Fruit fly (Drosophila melanogaster) Kc167 (cell line): ENCODE measurements around the gene Mct1.

ENCODE experiments used
- Myc ChIP-seq: fragments of >200 bp; optimal IDR thresholded peaks from 2 replicates; lab custom pipeline; 2017; ENCODE audit warnings: missing external identifiers
- Sin3A ChIP-seq: fragments of >200 bp; optimal IDR thresholded peaks from 2 replicates; lab custom pipeline; 2018; ENCODE audit warnings: missing external identifiers
- h ChIP-seq: fragments of >200 bp; optimal IDR thresholded peaks from 3 replicates; lab custom pipeline; 2018; ENCODE audit warnings: missing external identifiers
- insv ChIP-seq: fragments of >200 bp; optimal IDR thresholded peaks from 3 replicates; lab custom pipeline; 2018; ENCODE audit warnings: missing external identifiers
- psq ChIP-seq: fragments of >200 bp; optimal IDR thresholded peaks from 2 replicates; lab custom pipeline; 2017; ENCODE audit warnings: missing external identifiers
- ttk ChIP-seq: sonication (Bioruptor generic); optimal IDR thresholded peaks from 2 replicates; lab custom pipeline; 2017; ENCODE audit warnings: missing external identifiers

DNA sequence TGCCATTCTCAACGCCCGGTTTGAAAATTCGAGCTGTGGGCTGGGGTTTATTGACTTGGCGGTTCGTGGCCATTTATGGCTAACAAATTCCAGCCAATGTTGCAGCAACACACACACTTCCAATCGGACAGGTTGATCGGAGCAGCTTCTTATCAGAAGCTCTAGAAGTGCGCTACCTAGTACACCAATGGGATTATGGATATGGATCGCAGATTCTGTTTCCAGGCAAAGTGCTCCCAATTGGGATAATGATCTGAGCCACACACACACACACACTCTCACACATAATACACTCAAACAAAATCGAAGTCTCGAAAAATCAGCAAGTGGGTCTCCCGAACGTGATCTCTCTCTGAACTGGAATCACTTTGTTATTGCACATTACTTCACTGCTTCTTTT, 32.6 kb downstream of the Mct1 start:
- TF ChIP-seq psq (lab: Kevin White, UChicago) (no peak), h (no peak), ttk (lab: Kevin White, UChicago) (no peak), insv (lab: Kevin White, UChicago) (no peak), Myc (lab: Kevin White, UChicago) (no peak), Sin3A (lab: Kevin White, UChicago) (no peak)
